Fruit fly (Drosophila melanogaster): Measurements from ENCODE around the gene CG12289.

The CG12289 gene

dm6 chr3L:11418041-11418674 lies 40.1 kb downstream of the CG12289 start (continued):
- TF ChIP-seq CG32006 (GFP tag; optimal IDR thresholded peaks at IDR 0.05) (peak; percentile 35), CG3032 (tag; optimal IDR thresholded peaks at IDR 0.05) (peak; percentile 18), Smox (GFP tag; optimal IDR thresholded peaks at IDR 0.05) (no peak), CG11902 (GFP tag; optimal IDR thresholded peaks at IDR 0.05) (no peak), Hr39 (GFP tag; optimal IDR thresholded peaks at IDR 0.05) (no peak), CG34406 (GFP tag; optimal IDR thresholded peaks at IDR 0.05) (no peak), CG6854 (GFP tag; optimal IDR thresholded peaks at IDR 0.05) (no peak), Lpt (GFP tag; optimal IDR thresholded peaks at IDR 0.05) (peak; percentile 13)

DNA sequence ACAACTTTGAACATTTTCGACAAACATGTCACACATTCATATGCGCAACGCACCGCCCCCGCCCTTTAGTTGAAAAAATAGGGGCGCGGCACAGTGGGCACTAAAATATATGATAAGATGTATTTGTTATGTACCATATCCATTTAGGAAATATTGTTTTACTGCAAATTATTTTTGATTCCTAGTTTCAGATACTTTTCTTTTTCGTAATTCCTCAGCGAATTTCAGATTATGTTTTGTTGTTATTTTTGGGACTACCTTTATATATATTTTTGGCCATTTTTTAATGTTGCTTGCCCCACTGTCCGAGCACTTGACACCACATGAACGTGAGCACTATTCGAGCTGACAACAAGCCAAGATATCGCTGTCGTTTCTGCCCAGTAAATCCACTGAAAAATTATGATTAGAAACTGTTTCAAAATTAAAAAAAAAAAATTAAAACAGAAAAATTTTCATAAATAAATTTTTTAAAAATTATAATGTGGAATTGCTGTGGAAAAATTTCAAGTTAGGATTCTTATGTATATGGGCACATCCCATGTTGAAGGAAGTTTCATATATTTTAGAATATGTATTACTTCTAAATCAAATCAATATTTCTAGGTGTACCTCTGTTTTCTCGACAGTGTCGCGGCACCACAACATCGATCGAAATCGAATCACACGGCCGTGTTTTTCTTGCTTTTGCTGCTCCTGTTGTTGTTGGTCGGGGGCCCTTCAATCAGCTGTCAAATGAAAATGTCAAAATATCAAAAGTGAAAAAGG lies 40.8 kb downstream of the CG12289 start:
- TF ChIP-seq Blimp-1 (GFP tag; optimal IDR thresholded peaks at IDR 0.05) (no peak), topi (GFP tag; optimal IDR thresholded peaks at IDR 0.05) (peak; percentile 15), CG10631 (GFP tag; optimal IDR thresholded peaks at IDR 0.05) (peak; percentile 22), fd85E (GFP tag; optimal IDR thresholded peaks at IDR 0.05) (no peak), achi (GFP tag; optimal IDR thresholded peaks at IDR 0.05) (peak; percentile 30), svp (GFP tag) (peak; percentile 48), Gug (GFP tag; IDR thresholded peaks at IDR 0.05) (0 out of 2 replicates have a peak, but pooled peaks have one; percentile 11), OdsH (GFP tag; optimal IDR thresholded peaks at IDR 0.05) (peak; percentile 10), pdm3 (GFP tag; optimal IDR thresholded peaks at IDR 0.05) (peak; percentile 6), CG32006 (GFP tag; optimal IDR thresholded peaks at IDR 0.05) (peak; percentile 54), Hr4 (GFP tag; optimal IDR thresholded peaks at IDR 0.05) (peak; percentile 35), CG4318 (GFP tag; optimal IDR thresholded peaks at IDR 0.05) (peak; percentile 3), Eip78C (GFP tag) (peak; percentile 64), CG8319 (GFP tag; optimal IDR thresholded peaks at IDR 0.05) (no peak), CG8119 (GFP tag; IDR thresholded peaks at IDR 0.05) (peak; percentile 59), CG3919 (GFP tag; optimal IDR thresholded peaks at IDR 0.05) (peak; percentile 51), eg (GFP tag; IDR thresholded peaks at IDR 0.05) (peak; percentile 60; the same call in 1 of the 3 replicates), salr (GFP tag; optimal IDR thresholded peaks at IDR 0.05) (peak in 1 of 2 experiments; percentile 21), Ets96B (tag; optimal IDR thresholded peaks at IDR 0.05) (peak; percentile 24), net (GFP tag; optimal IDR thresholded peaks at IDR 0.05) (no peak), esn (GFP tag; optimal IDR thresholded peaks at IDR 0.05) (peak; percentile 7), CG15336 (GFP tag; IDR thresholded peaks at IDR 0.05) (peak; percentile 70), dac (GFP tag; optimal IDR thresholded peaks at IDR 0.05) (peak; percentile 6), Smox (GFP tag; optimal IDR thresholded peaks at IDR 0.05) (no peak), vri (GFP tag; optimal IDR thresholded peaks at IDR 0.05) (no peak), CG9139 (GFP tag; optimal IDR thresholded peaks at IDR 0.05) (no peak)

- peak; percentile 44 for TF ChIP-seq Lpt (GFP tag; optimal IDR thresholded peaks at IDR 0.05)
- TF ChIP-seq CG10631 (GFP tag; optimal IDR thresholded peaks at IDR 0.05) = peak; percentile 26
- TF ChIP-seq Met (GFP tag; optimal IDR thresholded peaks at IDR 0.05) = no peak
- peak; percentile 76 for TF ChIP-seq CG11294 (GFP tag; IDR thresholded peaks at IDR 0.05)
- TF ChIP-seq CG8119 (GFP tag; IDR thresholded peaks at IDR 0.05) = peak; percentile 60
- TF ChIP-seq dac (GFP tag; optimal IDR thresholded peaks at IDR 0.05) = peak; percentile 21
- TF ChIP-seq CG6276 (GFP tag; optimal IDR thresholded peaks at IDR 0.05) = peak; percentile 32
- no peak for TF ChIP-seq CG16779 (tag; optimal IDR thresholded peaks at IDR 0.05)
- peak; percentile 2 for TF ChIP-seq achi (GFP tag; optimal IDR thresholded peaks at IDR 0.05)
- peak; percentile 23 for TF ChIP-seq CG4318 (GFP tag; optimal IDR thresholded peaks at IDR 0.05)
- TF ChIP-seq CG31627 (GFP tag; optimal IDR thresholded peaks at IDR 0.05) = no peak
- TF ChIP-seq CG11762 (GFP tag; optimal IDR thresholded peaks at IDR 0.05; ENCODE audit: insufficient read depth) = no peak
- TF ChIP-seq Ets96B (tag; optimal IDR thresholded peaks at IDR 0.05) = no peak
- peak; percentile 14 for TF ChIP-seq svp (GFP tag)
- TF ChIP-seq CG32006 (GFP tag; optimal IDR thresholded peaks at IDR 0.05) = peak; percentile 44
- peak; percentile 10 for TF ChIP-seq Hr39 (GFP tag; optimal IDR thresholded peaks at IDR 0.05)
- TF ChIP-seq eg (GFP tag; IDR thresholded peaks at IDR 0.05) = peak; percentile 89
- peak; percentile 11 for TF ChIP-seq cyc (GFP tag; optimal IDR thresholded peaks at IDR 0.05)
- TF ChIP-seq CG6163 (GFP tag; IDR thresholded peaks at IDR 0.05) = peak; percentile 84
- peak; percentile 86 for TF ChIP-seq fkh (GFP tag; optimal IDR thresholded peaks at IDR 0.05)
- no peak for TF ChIP-seq Ets21C (GFP tag; optimal IDR thresholded peaks at IDR 0.05)
- no peak for TF ChIP-seq CG9139 (GFP tag; optimal IDR thresholded peaks at IDR 0.05)
- peak; percentile 18 for TF ChIP-seq net (GFP tag; optimal IDR thresholded peaks at IDR 0.05)
- peak; percentile 58 for TF ChIP-seq Hr4 (GFP tag; optimal IDR thresholded peaks at IDR 0.05)
- TF ChIP-seq OdsH (GFP tag; optimal IDR thresholded peaks at IDR 0.05) = peak; percentile 29
- peak; percentile 0 for TF ChIP-seq CG3919 (GFP tag; optimal IDR thresholded peaks at IDR 0.05)
- TF ChIP-seq CG11902 (GFP tag; optimal IDR thresholded peaks at IDR 0.05) = no peak
- TF ChIP-seq CG15336 (GFP tag; IDR thresholded peaks at IDR 0.05) = peak; percentile 80
- peak; percentile 81 for TF ChIP-seq Gug (GFP tag; IDR thresholded peaks at IDR 0.05)
These were observed 41.6 kb downstream of the CG12289 start for dm6 chr3L:11416495-11417272.

Measured in whole organism, prepupa.